Worm (Caenorhabditis elegans) whole organism, mixed stage, embryonic: ENCODE results near the gene C50F4.4.

ENCODE experiments used
- hlh-1 ChIP-seq: fragments of 150-350 bp; optimal IDR thresholded peaks from 2 replicates; lab custom pipeline; 2014; ENCODE audit warnings: missing biosample characterization, missing genetic modification reagents, missing genetic modification characterization
- lsy-2 ChIP-seq: fragments of 150-350 bp; optimal IDR thresholded peaks from 2 replicates; lab custom pipeline; 2014; ENCODE audit warnings: missing biosample characterization, missing genetic modification characterization
- nhr-2 ChIP-seq: fragments of 150-350 bp; optimal IDR thresholded peaks from 2 replicates; lab custom pipeline; 2014; ENCODE audit warnings: missing biosample characterization, missing genetic modification characterization
- nhr-76 ChIP-seq: sonication (generic microtip); optimal IDR thresholded peaks from 2 replicates; lab custom pipeline; 2017; ENCODE audit warnings: missing biosample characterization, missing genetic modification characterization
- snpc-4 ChIP-seq: fragments of 150-350 bp; optimal IDR thresholded peaks from 2 replicates; lab custom pipeline; 2014; ENCODE audit warnings: missing biosample characterization, missing genetic modification characterization
- sptf-1 ChIP-seq: sonication (generic microtip); optimal IDR thresholded peaks from 2 replicates; lab custom pipeline; 2017; ENCODE audit warnings: mild to moderate bottlenecking, missing genetic modification characterization, moderate library complexity, missing compliant biosample characterization
- unc-39 ChIP-seq: fragments of 150-350 bp; optimal IDR thresholded peaks from 2 replicates; lab custom pipeline; 2014; ENCODE audit warnings: missing biosample characterization, missing genetic modification characterization
- unc-62 ChIP-seq: fragments of 150-350 bp; optimal IDR thresholded peaks from 2 replicates; lab custom pipeline; 2014; ENCODE audit warnings: missing biosample characterization, missing genetic modification reagents, missing genetic modification characterization
- ztf-11 ChIP-seq: fragments of 150-350 bp; optimal IDR thresholded peaks from 2 replicates; lab custom pipeline; 2014; ENCODE audit warnings: missing biosample characterization, missing genetic modification characterization

DNA sequence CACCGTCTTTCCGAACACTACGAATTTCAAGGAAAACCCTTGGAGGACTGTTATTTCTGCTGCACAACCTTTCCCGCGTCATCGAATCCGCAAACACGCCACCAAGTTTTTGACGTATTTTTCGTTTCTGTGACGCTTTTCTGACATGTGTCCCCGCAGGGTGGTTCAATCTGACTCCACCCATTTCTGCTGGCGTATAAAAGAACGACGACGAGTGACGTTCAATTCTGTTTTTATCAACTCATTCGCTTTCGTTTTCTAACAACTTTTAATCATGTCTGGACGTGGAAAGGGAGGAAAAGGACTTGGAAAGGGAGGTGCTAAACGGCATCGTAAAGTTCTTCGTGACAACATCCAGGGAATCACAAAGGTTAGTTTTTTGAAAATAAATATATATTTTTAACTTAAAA, 10.3 kb downstream of the C50F4.4 start, which contains the start of gene his-37:
- TF ChIP-seq unc-39 = no peak
- TF ChIP-seq nhr-2 (tag; lab: Kevin White, UChicago) = peak; percentile 38
- TF ChIP-seq unc-62 (GFP tag; lab: Kevin White, UChicago) = peak; percentile 97
- TF ChIP-seq snpc-4 (tag; lab: Kevin White, UChicago) = no peak
- TF ChIP-seq hlh-1 (tag; lab: Kevin White, UChicago) = peak; percentile 76
- peak; percentile 86 for TF ChIP-seq lsy-2 (tag; lab: Kevin White, UChicago)
- TF ChIP-seq ztf-11 = peak; percentile 78
- TF ChIP-seq sptf-1 (tag; lab: Kevin White, UChicago) = peak; percentile 76
- TF ChIP-seq nhr-76 (tag; lab: Kevin White, UChicago) = no peak
